Worm (Caenorhabditis elegans) whole organism, midembryonic: ENCODE measurements around the gene C16C8.18.

Experiments used
- T22C8.4 ChIP-seq: fragments of 200-800 bp; sonication (Bioruptor generic); IDR thresholded peaks from 2 replicates; pipeline ENCODE4 v1.3.6; 2022; ENCODE audit warnings: missing genetic modification characterization, missing compliant biosample characterization
- cog-1 ChIP-seq: sonication (generic microtip); optimal IDR thresholded peaks from 2 replicates; lab custom pipeline; 2016; ENCODE audit warnings: missing genetic modification characterization, missing compliant biosample characterization
- flt-1 ChIP-seq: fragments of 200-800 bp; sonication (Bioruptor generic); IDR thresholded peaks from 2 replicates; pipeline ENCODE4 v1.3.6; 2022; ENCODE audit warnings: missing genetic modification characterization, missing compliant biosample characterization
- klf-2 ChIP-seq: fragments of 200-800 bp; sonication (Bioruptor generic); conservative IDR thresholded peaks from 2 replicates; pipeline ENCODE4 v1.3.6; 2022; ENCODE audit warnings: missing genetic modification reagents, missing genetic modification characterization, missing compliant biosample characterization
- med-1 ChIP-seq: sonication (generic microtip); optimal IDR thresholded peaks from 2 replicates; lab custom pipeline; 2017; ENCODE audit warnings: missing genetic modification characterization, mild to moderate bottlenecking, missing compliant biosample characterization, antibody characterized with exemption, missing genetic modification reagents; ENCODE audit not compliant: insufficient read depth
- ref-1 ChIP-seq: fragments of 200-800 bp; sonication (Bioruptor generic); conservative IDR thresholded peaks from 2 replicates; pipeline ENCODE4 v1.3.6; 2022; ENCODE audit warnings: missing genetic modification reagents, missing genetic modification characterization, missing compliant biosample characterization
- tab-1 ChIP-seq: fragments of 200-800 bp; sonication (Bioruptor generic); IDR thresholded peaks from 2 replicates; pipeline ENCODE4 v1.3.6; 2022; ENCODE audit warnings: missing genetic modification characterization, missing compliant biosample characterization
- ztf-23 ChIP-seq: fragments of 200-800 bp; sonication (Bioruptor generic); IDR thresholded peaks from 2 replicates; pipeline ENCODE4 v1.3.6; 2022; ENCODE audit warnings: missing genetic modification reagents, missing genetic modification characterization, missing compliant biosample characterization
- ztf-29 ChIP-seq: fragments of 200-800 bp; sonication (Bioruptor generic); IDR thresholded peaks from 2 replicates; pipeline ENCODE4 v1.3.6; 2022; ENCODE audit warnings: missing genetic modification reagents, missing genetic modification characterization, missing compliant biosample characterization

ce11 chrII:3381510-3381909 lies 48.0 kb upstream of the C16C8.18 start, which contains the start of gene T06D4.1:
- no peak for TF ChIP-seq ztf-29
- TF ChIP-seq cog-1 = no peak
- TF ChIP-seq flt-1 (GFP tag; lab: Robert Waterston, UW) = no peak
- no peak for TF ChIP-seq T22C8.4
- TF ChIP-seq ref-1 (GFP tag; lab: Robert Waterston, UW) = no peak
- no peak for TF ChIP-seq ztf-23 (GFP tag; lab: Robert Waterston, UW)
- no peak for TF ChIP-seq klf-2 (GFP tag; lab: Robert Waterston, UW)
- no peak for TF ChIP-seq med-1 (GFP tag; lab: Kevin White, UChicago)
- no peak for TF ChIP-seq tab-1
